Worm (Caenorhabditis elegans) whole organism, mixed stage, embryonic: ENCODE results near the gene F55A11.4.

Experiments used
- M03D4.4 ChIP-seq: sonication (generic microtip); optimal IDR thresholded peaks from 2 replicates; lab custom pipeline; 2017; ENCODE audit warnings: mild to moderate bottlenecking, missing genetic modification characterization, missing compliant biosample characterization
- bed-3 ChIP-seq: fragments of 200-800 bp; sonication (Bioruptor generic); optimal IDR thresholded peaks from 3 replicates; lab custom pipeline; 2018; ENCODE audit warnings: mild to moderate bottlenecking, missing genetic modification characterization, moderate library complexity, missing compliant biosample characterization
- blmp-1 ChIP-seq: fragments of 150-350 bp; optimal IDR thresholded peaks from 2 replicates; lab custom pipeline; 2014; ENCODE audit warnings: missing biosample characterization, missing genetic modification characterization
- ceh-39 ChIP-seq: fragments of 150-350 bp; optimal IDR thresholded peaks from 2 replicates; lab custom pipeline; 2014; ENCODE audit warnings: missing biosample characterization, missing genetic modification characterization
- ceh-43 ChIP-seq: fragments of 200-800 bp; sonication (Bioruptor generic); optimal IDR thresholded peaks from 2 replicates; lab custom pipeline; 2018; ENCODE audit warnings: mild to moderate bottlenecking, missing genetic modification characterization, moderate library complexity, missing compliant biosample characterization
- ceh-83 ChIP-seq: fragments of 200-800 bp; sonication (Bioruptor generic); optimal IDR thresholded peaks from 2 replicates; lab custom pipeline; 2018; ENCODE audit warnings: mild to moderate bottlenecking, missing genetic modification characterization, missing compliant biosample characterization
- ces-1 ChIP-seq: fragments of 150-350 bp; optimal IDR thresholded peaks from 2 replicates; lab custom pipeline; 2014; ENCODE audit warnings: missing biosample characterization, missing genetic modification reagents, missing genetic modification characterization
- cnd-1 ChIP-seq: fragments of 200-800 bp; sonication (Bioruptor generic); optimal IDR thresholded peaks from 2 replicates; lab custom pipeline; 2018; ENCODE audit warnings: mild to moderate bottlenecking, missing genetic modification characterization, missing compliant biosample characterization
- drap-1 ChIP-seq: fragments of 200-800 bp; sonication (Bioruptor generic); optimal IDR thresholded peaks from 3 replicates; lab custom pipeline; 2018; ENCODE audit warnings: mild to moderate bottlenecking, missing genetic modification characterization, missing compliant biosample characterization
- elt-1 ChIP-seq: sonication (generic microtip); optimal IDR thresholded peaks from 2 replicates; lab custom pipeline; 2017; ENCODE audit warnings: missing genetic modification characterization, mild to moderate bottlenecking, missing compliant biosample characterization, antibody characterized with exemption, moderate library complexity, borderline replicate concordance; ENCODE audit not compliant: insufficient read depth
- elt-3 ChIP-seq: fragments of 150-350 bp; optimal IDR thresholded peaks from 2 replicates; lab custom pipeline; 2014; ENCODE audit warnings: missing biosample characterization, missing genetic modification characterization
- flh-1 ChIP-seq: fragments of 200-800 bp; sonication (Bioruptor generic); optimal IDR thresholded peaks from 2 replicates; lab custom pipeline; 2018; ENCODE audit warnings: mild to moderate bottlenecking, missing genetic modification characterization, moderate library complexity, missing compliant biosample characterization
- hlh-1 ChIP-seq: fragments of 150-350 bp; optimal IDR thresholded peaks from 2 replicates; lab custom pipeline; 2014; ENCODE audit warnings: missing biosample characterization, missing genetic modification reagents, missing genetic modification characterization
- lin-13 ChIP-seq: fragments of 150-350 bp; optimal IDR thresholded peaks from 2 replicates; lab custom pipeline; 2014; ENCODE audit warnings: missing biosample characterization, missing genetic modification characterization
- lin-32 ChIP-seq: fragments of 200-800 bp; sonication (Bioruptor generic); optimal IDR thresholded peaks from 2 replicates; lab custom pipeline; 2018; ENCODE audit warnings: mild to moderate bottlenecking, missing genetic modification characterization, missing compliant biosample characterization
- lsy-2 ChIP-seq: fragments of 150-350 bp; optimal IDR thresholded peaks from 2 replicates; lab custom pipeline; 2014; ENCODE audit warnings: missing biosample characterization, missing genetic modification characterization
- mep-1 ChIP-seq: fragments of 150-350 bp; optimal IDR thresholded peaks from 2 replicates; lab custom pipeline; 2017; ENCODE audit warnings: missing biosample characterization, missing genetic modification reagents, missing genetic modification characterization, inconsistent platforms
- mls-2 ChIP-seq: sonication (generic microtip); optimal IDR thresholded peaks from 2 replicates; lab custom pipeline; 2016; ENCODE audit warnings: mild to moderate bottlenecking, missing genetic modification characterization, moderate library complexity, missing compliant biosample characterization
- nhr-12 ChIP-seq: fragments of 150-350 bp; optimal IDR thresholded peaks from 2 replicates; lab custom pipeline; 2014; ENCODE audit warnings: missing biosample characterization, missing genetic modification characterization
- nhr-2 ChIP-seq: fragments of 150-350 bp; optimal IDR thresholded peaks from 2 replicates; lab custom pipeline; 2014; ENCODE audit warnings: missing biosample characterization, missing genetic modification characterization
- nhr-237 ChIP-seq: fragments of 150-350 bp; optimal IDR thresholded peaks from 2 replicates; lab custom pipeline; 2014; ENCODE audit warnings: missing biosample characterization, missing genetic modification characterization
- nhr-76 ChIP-seq: sonication (generic microtip); optimal IDR thresholded peaks from 2 replicates; lab custom pipeline; 2017; ENCODE audit warnings: missing biosample characterization, missing genetic modification characterization
- pha-4 ChIP-seq: fragments of 150-350 bp; optimal IDR thresholded peaks from 2 replicates; lab custom pipeline; 2018; ENCODE audit warnings: missing biosample characterization, missing genetic modification reagents, missing genetic modification characterization
- sem-2 ChIP-seq: fragments of 200-800 bp; sonication (Bioruptor generic); optimal IDR thresholded peaks from 2 replicates; lab custom pipeline; 2018; ENCODE audit warnings: mild to moderate bottlenecking, missing genetic modification characterization, missing compliant biosample characterization
- snpc-4 ChIP-seq: fragments of 150-350 bp; optimal IDR thresholded peaks from 2 replicates; lab custom pipeline; 2014; ENCODE audit warnings: missing biosample characterization, missing genetic modification characterization
- sptf-1 ChIP-seq: sonication (generic microtip); optimal IDR thresholded peaks from 2 replicates; lab custom pipeline; 2017; ENCODE audit warnings: mild to moderate bottlenecking, missing genetic modification characterization, moderate library complexity, missing compliant biosample characterization
- tbx-8 ChIP-seq: fragments of 200-800 bp; sonication (Bioruptor generic); optimal IDR thresholded peaks from 2 replicates; lab custom pipeline; 2018; ENCODE audit warnings: mild to moderate bottlenecking, missing genetic modification characterization, moderate library complexity, missing compliant biosample characterization
- unc-120 ChIP-seq: sonication (generic microtip); optimal IDR thresholded peaks from 2 replicates; lab custom pipeline; 2017; ENCODE audit warnings: missing genetic modification characterization, missing compliant biosample characterization; ENCODE audit not compliant: poor library complexity, severe bottlenecking
- unc-62 ChIP-seq: fragments of 150-350 bp; optimal IDR thresholded peaks from 2 replicates; lab custom pipeline; 2014; ENCODE audit warnings: missing biosample characterization, missing genetic modification reagents, missing genetic modification characterization
- zip-8 ChIP-seq: fragments of 150-350 bp; optimal IDR thresholded peaks from 2 replicates; lab custom pipeline; 2014; ENCODE audit warnings: missing biosample characterization, missing genetic modification characterization
- ztf-11 ChIP-seq: fragments of 150-350 bp; optimal IDR thresholded peaks from 2 replicates; lab custom pipeline; 2014; ENCODE audit warnings: missing biosample characterization, missing genetic modification characterization

Gene F55A11.4

ce11 chrV:11773420-11773819 lies 3.2 kb downstream of the F55A11.4 start, which contains the start of gene bus-18:
Gene bus-18, plus strand, starts transcription at chrV:11773720.
- no peak for TF ChIP-seq nhr-76 (tag; lab: Kevin White, UChicago)

ce11 chrV:11773934-11774333 lies 3.7 kb downstream of the F55A11.4 start:
- no peak for TF ChIP-seq ceh-43 (GFP tag; lab: Kevin White, UChicago)
- TF ChIP-seq sptf-1 (tag; lab: Kevin White, UChicago) = no peak
- no peak for TF ChIP-seq blmp-1 (tag; lab: Kevin White, UChicago)
- TF ChIP-seq, all 35 proteins: peak for 0

ce11 chrV:11776538-11776937 lies 6.3 kb downstream of the F55A11.4 start, which contains the start of gene F55A11.6:
Gene F55A11.6, plus strand, starts transcription at chrV:11776838.
- TF ChIP-seq hlh-1 (tag; lab: Kevin White, UChicago) = no peak
- TF ChIP-seq mls-2 (tag; lab: Kevin White, UChicago) = no peak
- TF ChIP-seq sem-2 = no peak
- TF ChIP-seq lsy-2 (tag; lab: Kevin White, UChicago) = no peak
- no peak for TF ChIP-seq zip-8 (tag; lab: Kevin White, UChicago)
- TF ChIP-seq nhr-12 (tag; lab: Kevin White, UChicago) = no peak
- TF ChIP-seq unc-120 (tag; lab: Kevin White, UChicago) = no peak
- no peak for TF ChIP-seq snpc-4 (tag; lab: Kevin White, UChicago)
- TF ChIP-seq M03D4.4 = no peak
- no peak for TF ChIP-seq cnd-1 (tag; lab: Kevin White, UChicago)
- no peak for TF ChIP-seq tbx-8 (GFP tag; lab: Kevin White, UChicago)
- no peak for TF ChIP-seq pha-4 (tag; lab: Kevin White, UChicago)
- no peak for TF ChIP-seq elt-3 (tag; lab: Kevin White, UChicago)
- TF ChIP-seq ztf-11 (tag; lab: Kevin White, UChicago) = no peak
- no peak for TF ChIP-seq mep-1
- no peak for TF ChIP-seq drap-1 (GFP tag; lab: Kevin White, UChicago)
- TF ChIP-seq ceh-43 (GFP tag; lab: Kevin White, UChicago) = no peak
- no peak for TF ChIP-seq ceh-83

ce11 chrV:11777846-11778245 lies 7.6 kb downstream of the F55A11.4 start:
- TF ChIP-seq unc-62 (GFP tag; lab: Kevin White, UChicago) (no peak), unc-120 (tag; lab: Kevin White, UChicago) (peak; percentile 51)

ce11 chrV:11779310-11779709 lies 9.0 kb downstream of the F55A11.4 start:
- TF ChIP-seq nhr-76 (tag; lab: Kevin White, UChicago) (no peak), lin-32 (GFP tag; lab: Kevin White, UChicago) (no peak), nhr-2 (tag; lab: Kevin White, UChicago) (no peak), elt-1 (tag; lab: Kevin White, UChicago) (peak; percentile 33), sptf-1 (tag; lab: Kevin White, UChicago) (no peak)
- TF ChIP-seq, all 35 proteins: peak for 1

- TF ChIP-seq ceh-83 (no peak), unc-62 (GFP tag; lab: Kevin White, UChicago) (peak; percentile 74)
Measured at ce11 chrV:11779810-11780209, 9.5 kb downstream of the F55A11.4 start.

ce11 chrV:11782809-11783440 lies 12.7 kb downstream of the F55A11.4 start, which contains the start of gene F55A11.11:
Gene F55A11.11, plus strand, starts transcription at chrV:11783149.
- TF ChIP-seq M03D4.4 = peak; percentile 97
- peak; percentile 73 for TF ChIP-seq unc-62 (GFP tag; lab: Kevin White, UChicago)
- peak; percentile 97 for TF ChIP-seq cnd-1 (tag; lab: Kevin White, UChicago)
- peak; percentile 97 for TF ChIP-seq ceh-83
- TF ChIP-seq nhr-2 (tag; lab: Kevin White, UChicago) = no peak
- peak; percentile 85 for TF ChIP-seq nhr-12 (tag; lab: Kevin White, UChicago)
- TF ChIP-seq bed-3 (GFP tag; lab: Kevin White, UChicago) = peak; percentile 91
- peak; percentile 99 for TF ChIP-seq drap-1 (GFP tag; lab: Kevin White, UChicago)
- peak; percentile 92 for TF ChIP-seq pha-4 (tag; lab: Kevin White, UChicago)
- TF ChIP-seq ces-1 = no peak
- TF ChIP-seq ztf-11 (tag; lab: Kevin White, UChicago) = peak; percentile 60
- no peak for TF ChIP-seq blmp-1 (tag; lab: Kevin White, UChicago)
- TF ChIP-seq lin-13 = peak; percentile 83
- TF ChIP-seq ceh-39 (tag; lab: Kevin White, UChicago) = peak; percentile 28
- no peak for TF ChIP-seq elt-3 (tag; lab: Kevin White, UChicago)
- peak; percentile 57 for TF ChIP-seq mep-1
- TF ChIP-seq unc-120 (tag; lab: Kevin White, UChicago) = peak; percentile 95
- TF ChIP-seq flh-1 = peak; percentile 90
- peak; percentile 41 for TF ChIP-seq nhr-237 (tag; lab: Kevin White, UChicago)
- no peak for TF ChIP-seq zip-8 (tag; lab: Kevin White, UChicago)
- no peak for TF ChIP-seq nhr-76 (tag; lab: Kevin White, UChicago)
- TF ChIP-seq hlh-1 (tag; lab: Kevin White, UChicago) = peak; percentile 60
- peak; percentile 98 for TF ChIP-seq mls-2 (tag; lab: Kevin White, UChicago)
- TF ChIP-seq lin-32 (GFP tag; lab: Kevin White, UChicago) = peak; percentile 96
- TF ChIP-seq snpc-4 (tag; lab: Kevin White, UChicago) = no peak
- peak; percentile 17 for TF ChIP-seq elt-1 (tag; lab: Kevin White, UChicago)
- peak; percentile 98 for TF ChIP-seq sptf-1 (tag; lab: Kevin White, UChicago)
- TF ChIP-seq sem-2 = peak; percentile 94
- peak; percentile 92 for TF ChIP-seq ceh-43 (GFP tag; lab: Kevin White, UChicago)
- peak; percentile 28 for TF ChIP-seq lsy-2 (tag; lab: Kevin White, UChicago)
- TF ChIP-seq tbx-8 (GFP tag; lab: Kevin White, UChicago) = peak; percentile 86
